Fruit fly (Drosophila melanogaster) whole organism, prepupa: Measurements from ENCODE around the gene CG10874.
A peak's percentile ranks its signal among the peaks of the same experiment; 100 is the strongest.

ENCODE experiments used
- CG10669 ChIP-seq: fragments of 200-800 bp; sonication (Bioruptor generic); optimal IDR thresholded peaks from 3 replicates; lab custom pipeline; 2018; ENCODE audit warnings: missing biosample characterization, mild to moderate bottlenecking, missing genetic modification characterization, moderate library complexity
- CG11294 ChIP-seq: fragments of 200-800 bp; sonication (Bioruptor generic); IDR thresholded peaks from 2 replicates; pipeline ENCODE4 v1.3.6; 2022; ENCODE audit warnings: missing biosample characterization, missing genetic modification characterization
- CG11762 ChIP-seq: fragments of 200-800 bp; sonication (Bioruptor generic); optimal IDR thresholded peaks from 3 replicates; lab custom pipeline; 2016; ENCODE audit warnings: missing biosample characterization, missing genetic modification characterization; ENCODE audit not compliant: insufficient read depth
- CG15336 ChIP-seq: fragments of 200-800 bp; sonication (Bioruptor generic); IDR thresholded peaks from 2 replicates; pipeline ENCODE4 v1.3.6; 2022; ENCODE audit warnings: missing biosample characterization, missing genetic modification characterization
- CG1621 ChIP-seq: fragments of 200-800 bp; sonication (Bioruptor generic); optimal IDR thresholded peaks from 3 replicates; lab custom pipeline; 2018; ENCODE audit warnings: missing biosample characterization, mild to moderate bottlenecking, missing genetic modification characterization
- CG16779 ChIP-seq: fragments of 200-800 bp; sonication (Bioruptor generic); optimal IDR thresholded peaks from 3 replicates; lab custom pipeline; 2017; ENCODE audit warnings: missing biosample characterization, mild to moderate bottlenecking, missing genetic modification characterization
- CG31627 ChIP-seq: fragments of 200-800 bp; sonication (Bioruptor generic); optimal IDR thresholded peaks from 3 replicates; lab custom pipeline; 2016; ENCODE audit warnings: missing biosample characterization, missing genetic modification characterization
- CG32006 ChIP-seq: fragments of 200-800 bp; sonication (Bioruptor generic); optimal IDR thresholded peaks from 3 replicates; lab custom pipeline; 2017; ENCODE audit warnings: missing biosample characterization, mild to moderate bottlenecking, missing genetic modification characterization
- CG34406 ChIP-seq: fragments of 200-800 bp; sonication (Bioruptor generic); optimal IDR thresholded peaks from 3 replicates; lab custom pipeline; 2016; ENCODE audit warnings: missing biosample characterization, missing genetic modification characterization
- CG4318 ChIP-seq: fragments of 200-800 bp; sonication (Bioruptor generic); optimal IDR thresholded peaks from 3 replicates; lab custom pipeline; 2017; ENCODE audit warnings: missing biosample characterization, mild to moderate bottlenecking, missing genetic modification characterization
- CG6792 ChIP-seq: fragments of 200-800 bp; sonication (Bioruptor generic); optimal IDR thresholded peaks from 3 replicates; lab custom pipeline; 2016; ENCODE audit warnings: missing biosample characterization, missing genetic modification characterization
- CG6808 ChIP-seq: fragments of 200-800 bp; sonication (Bioruptor generic); optimal IDR thresholded peaks from 3 replicates; lab custom pipeline; 2017; ENCODE audit warnings: missing biosample characterization, missing genetic modification characterization, mild to moderate bottlenecking, moderate library complexity, missing genetic modification reagents
- CG8119 ChIP-seq: fragments of 200-800 bp; sonication (Bioruptor generic); IDR thresholded peaks from 3 replicates; pipeline ENCODE4 v1.3.6; 2022; ENCODE audit warnings: missing biosample characterization, missing genetic modification characterization
- CG8319 ChIP-seq: fragments of 200-800 bp; sonication (Bioruptor generic); optimal IDR thresholded peaks from 3 replicates; lab custom pipeline; 2016; ENCODE audit warnings: missing biosample characterization, missing genetic modification characterization
- CG8632 ChIP-seq: fragments of 200-800 bp; sonication (Bioruptor generic); optimal IDR thresholded peaks from 3 replicates; lab custom pipeline; 2016; ENCODE audit warnings: missing biosample characterization, missing genetic modification characterization
- CG9139 ChIP-seq: fragments of 200-800 bp; sonication (Bioruptor generic); optimal IDR thresholded peaks from 3 replicates; lab custom pipeline; 2017; ENCODE audit warnings: missing biosample characterization, mild to moderate bottlenecking, missing genetic modification characterization
- Eip75B ChIP-seq: fragments of 200-800 bp; sonication (Bioruptor generic); optimal IDR thresholded peaks from 3 replicates; lab custom pipeline; 2016; ENCODE audit warnings: missing biosample characterization, missing genetic modification characterization
- Eip93F ChIP-seq: fragments of 200-800 bp; sonication (Bioruptor generic); optimal IDR thresholded peaks from 2 replicates; lab custom pipeline; 2016; ENCODE audit warnings: missing biosample characterization, mild to moderate bottlenecking, missing genetic modification characterization
- Ets21C ChIP-seq: fragments of 200-800 bp; sonication (Bioruptor generic); optimal IDR thresholded peaks from 3 replicates; lab custom pipeline; 2016; ENCODE audit warnings: missing biosample characterization, missing genetic modification characterization
- Ets96B ChIP-seq: fragments of 200-800 bp; optimal IDR thresholded peaks from 2 replicates; lab custom pipeline; 2019; ENCODE audit warnings: missing biosample characterization, mild to moderate bottlenecking, missing genetic modification characterization, moderate library complexity
- Gug ChIP-seq: fragments of 200-800 bp; sonication (Bioruptor generic); IDR thresholded peaks from 2 replicates; pipeline ENCODE4 v1.3.6; 2022; ENCODE audit warnings: missing biosample characterization, missing genetic modification characterization
- Hr4 ChIP-seq: fragments of 200-800 bp; sonication (Bioruptor generic); optimal IDR thresholded peaks from 3 replicates; lab custom pipeline; 2016; ENCODE audit warnings: missing biosample characterization, missing genetic modification characterization
- Lpt ChIP-seq: fragments of 200-800 bp; sonication (Bioruptor generic); optimal IDR thresholded peaks from 3 replicates; lab custom pipeline; 2016; ENCODE audit warnings: missing biosample characterization, missing genetic modification characterization
- Met ChIP-seq: fragments of 200-800 bp; sonication (Bioruptor generic); optimal IDR thresholded peaks from 3 replicates; lab custom pipeline; 2016; ENCODE audit warnings: missing biosample characterization, missing genetic modification characterization
- Smox ChIP-seq: fragments of 200-800 bp; sonication (Bioruptor generic); optimal IDR thresholded peaks from 3 replicates; lab custom pipeline; 2016; ENCODE audit warnings: missing biosample characterization, missing genetic modification characterization
- Sox102F ChIP-seq: fragments of 200-800 bp; sonication (Bioruptor generic); optimal IDR thresholded peaks from 2 replicates; lab custom pipeline; 2016; ENCODE audit warnings: missing biosample characterization, mild to moderate bottlenecking, missing genetic modification characterization
- Sox14 ChIP-seq: fragments of 200-800 bp; sonication (Bioruptor generic); optimal IDR thresholded peaks from 3 replicates; lab custom pipeline; 2016; ENCODE audit warnings: missing biosample characterization, missing genetic modification characterization
- Sox15 ChIP-seq: fragments of 200-800 bp; sonication (Bioruptor generic); optimal IDR thresholded peaks from 3 replicates; lab custom pipeline; 2016; ENCODE audit warnings: missing biosample characterization, missing genetic modification characterization
- achi ChIP-seq: fragments of 200-800 bp; sonication (Bioruptor generic); optimal IDR thresholded peaks from 3 replicates; lab custom pipeline; 2016; ENCODE audit warnings: missing biosample characterization, missing genetic modification characterization
- acj6 ChIP-seq: fragments of 200-800 bp; sonication (Bioruptor generic); optimal IDR thresholded peaks from 3 replicates; lab custom pipeline; 2016; ENCODE audit warnings: missing biosample characterization, missing genetic modification characterization
- cyc ChIP-seq: fragments of 200-800 bp; sonication (Bioruptor generic); optimal IDR thresholded peaks from 3 replicates; lab custom pipeline; 2016; ENCODE audit warnings: missing biosample characterization, missing genetic modification characterization
- dsx ChIP-seq: fragments of 200-800 bp; optimal IDR thresholded peaks from 3 replicates; lab custom pipeline; 2019; ENCODE audit warnings: missing biosample characterization, mild to moderate bottlenecking, missing genetic modification characterization, moderate library complexity; ENCODE audit not compliant: poor library complexity, severe bottlenecking
- esn ChIP-seq: fragments of 200-800 bp; sonication (Bioruptor generic); optimal IDR thresholded peaks from 2 replicates; lab custom pipeline; 2016; ENCODE audit warnings: missing biosample characterization, mild to moderate bottlenecking, missing genetic modification characterization, moderate library complexity
- fd59A ChIP-seq: fragments of 200-800 bp; sonication (Bioruptor generic); optimal IDR thresholded peaks from 2 replicates; lab custom pipeline; 2017; ENCODE audit warnings: missing biosample characterization, mild to moderate bottlenecking, missing genetic modification characterization, missing genetic modification reagents
- fd85E ChIP-seq: fragments of 200-800 bp; sonication (Bioruptor generic); optimal IDR thresholded peaks from 3 replicates; lab custom pipeline; 2016; ENCODE audit warnings: missing biosample characterization, missing genetic modification characterization
- fkh ChIP-seq: fragments of 200-800 bp; sonication (Bioruptor generic); optimal IDR thresholded peaks from 3 replicates; lab custom pipeline; 2017; ENCODE audit warnings: missing biosample characterization, mild to moderate bottlenecking, missing genetic modification characterization, moderate library complexity
- net ChIP-seq: fragments of 200-800 bp; sonication (Bioruptor generic); optimal IDR thresholded peaks from 3 replicates; lab custom pipeline; 2016; ENCODE audit warnings: missing biosample characterization, missing genetic modification characterization
- pdm3 ChIP-seq: fragments of 200-800 bp; sonication (Bioruptor generic); optimal IDR thresholded peaks from 3 replicates; lab custom pipeline; 2016; ENCODE audit warnings: missing biosample characterization, missing genetic modification characterization
- salr ChIP-seq, 2 experiments: fragments of 200-800 bp; sonication (Bioruptor generic); optimal IDR thresholded peaks; 3 replicates each; lab custom pipeline; 2016 to 2018; ENCODE audit warnings: missing biosample characterization in 2 of 2, missing genetic modification characterization in 2 of 2, mild to moderate bottlenecking in 1 of 2
- spab ChIP-seq: fragments of 200-800 bp; sonication (Bioruptor generic); optimal IDR thresholded peaks from 2 replicates; lab custom pipeline; 2017; ENCODE audit warnings: missing biosample characterization, mild to moderate bottlenecking, missing genetic modification characterization, missing genetic modification reagents
- ss ChIP-seq, 2 experiments: fragments of 200-800 bp; sonication (Bioruptor generic); optimal IDR thresholded peaks; 2 replicates in 1 of 2; 3 replicates in 1 of 2; lab custom pipeline; 2017 to 2018; ENCODE audit warnings: mild to moderate bottlenecking in 2 of 2, missing biosample characterization in 2 of 2, missing genetic modification characterization in 2 of 2, moderate library complexity in 1 of 2
- svp ChIP-seq: fragments of 200-800 bp; sonication (Bioruptor generic); peaks from one replicate; lab custom pipeline; 2016; ENCODE audit warnings: missing biosample characterization, missing genetic modification characterization
- topi ChIP-seq: fragments of 200-800 bp; sonication (Bioruptor generic); optimal IDR thresholded peaks from 3 replicates; lab custom pipeline; 2016; ENCODE audit warnings: missing biosample characterization, missing genetic modification characterization
- vri ChIP-seq: fragments of 200-800 bp; sonication (Bioruptor generic); optimal IDR thresholded peaks from 3 replicates; lab custom pipeline; 2016; ENCODE audit warnings: missing biosample characterization, mild to moderate bottlenecking, missing genetic modification characterization

Gene CG10874

DNA sequence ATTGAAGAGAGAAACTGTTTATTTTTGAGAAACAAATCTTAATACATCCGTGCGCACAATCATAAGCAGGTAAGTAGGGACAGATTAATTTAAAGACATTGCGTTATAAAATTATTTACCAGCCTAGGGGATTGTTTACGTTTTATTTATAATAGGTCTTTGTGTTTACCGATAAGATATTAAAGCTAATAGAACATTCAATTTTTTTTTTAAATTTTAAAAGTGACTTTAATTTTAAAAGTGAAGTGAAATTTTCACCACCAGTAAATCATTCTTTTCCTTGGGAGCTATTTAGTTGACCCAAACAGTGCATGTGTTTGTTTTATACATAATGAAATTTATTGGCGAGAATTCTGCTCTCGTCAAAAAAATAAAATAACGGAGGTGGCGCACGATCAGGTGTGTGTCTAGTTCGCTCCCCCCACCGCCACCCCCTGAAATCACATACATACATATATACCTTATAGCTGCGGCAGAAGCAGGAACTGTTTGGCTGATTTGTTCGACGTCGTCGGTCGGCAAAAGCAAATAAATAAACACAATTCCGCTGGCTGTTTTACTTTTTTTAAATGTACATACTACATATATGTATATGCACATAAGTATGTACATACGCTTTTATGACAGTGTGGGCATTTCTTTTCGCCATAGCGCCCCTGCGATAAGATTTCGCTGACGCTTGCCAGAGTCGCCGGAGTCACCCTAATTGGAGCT lies 16.1 kb downstream of the CG10874 start (continued):
- TF ChIP-seq CG6808 (GFP tag; lab: Kevin White, UChicago) = peak; percentile 35
- TF ChIP-seq CG6792 (GFP tag; lab: Kevin White, UChicago) = peak; percentile 27
- TF ChIP-seq achi = peak; percentile 63
- TF ChIP-seq Sox15 = peak; percentile 39
- TF ChIP-seq pdm3 (GFP tag; lab: Kevin White, UChicago) = peak; percentile 62
- TF ChIP-seq fkh (GFP tag; lab: Kevin White, UChicago) = peak; percentile 83
- TF ChIP-seq CG11762 (GFP tag; lab: Kevin White, UChicago) = peak; percentile 43
- peak; percentile 30 for TF ChIP-seq CG4318 (GFP tag; lab: Kevin White, UChicago)
- peak; percentile 64 for TF ChIP-seq CG32006 (GFP tag; lab: Kevin White, UChicago)
- no peak for TF ChIP-seq fd85E (GFP tag; lab: Kevin White, UChicago)
- TF ChIP-seq Ets21C (GFP tag; lab: Kevin White, UChicago) = no peak
- peak; percentile 60 for TF ChIP-seq Eip75B
- no peak for TF ChIP-seq CG16779 (tag; lab: Kevin White, UChicago)
- no peak for TF ChIP-seq Sox102F (GFP tag; lab: Kevin White, UChicago)
- TF ChIP-seq esn (GFP tag; lab: Kevin White, UChicago) = peak; percentile 67
- peak; percentile 20 for TF ChIP-seq CG8319 (GFP tag; lab: Kevin White, UChicago)
- TF ChIP-seq CG31627 = peak; percentile 57
- no peak for TF ChIP-seq CG1621 (tag; lab: Kevin White, UChicago)
- peak; percentile 68 for TF ChIP-seq CG34406 (GFP tag; lab: Kevin White, UChicago)
- peak; percentile 61 for TF ChIP-seq CG8632 (GFP tag; lab: Kevin White, UChicago)
- peak; percentile 46 for TF ChIP-seq spab (GFP tag; lab: Kevin White, UChicago)
- peak in 1 of 2 experiments; percentile 61 for TF ChIP-seq salr (GFP tag; optimal IDR thresholded peaks at IDR 0.05; lab: Kevin White, UChicago)
- peak; percentile 43 for TF ChIP-seq fd59A (GFP tag; lab: Kevin White, UChicago)

dm6 chr2L:2175090-2175830 lies 16.9 kb downstream of the CG10874 start:
- TF ChIP-seq CG15336 (GFP tag; lab: Robert Waterston, UW) (peak; percentile 59; the same call in 1 of the 2 replicates), CG8119 (GFP tag; lab: Robert Waterston, UW) (peak; percentile 27; the same call in 1 of the 3 replicates), cyc (GFP tag; lab: Kevin White, UChicago) (no peak), CG34406 (GFP tag; lab: Kevin White, UChicago) (no peak), CG11294 (GFP tag; lab: Robert Waterston, UW) (no peak), Hr4 (GFP tag; lab: Kevin White, UChicago) (no peak), fd85E (GFP tag; lab: Kevin White, UChicago) (no peak), CG31627 (peak; percentile 6), Met (GFP tag; lab: Kevin White, UChicago) (peak; percentile 60), Lpt (GFP tag; lab: Kevin White, UChicago) (peak; percentile 71), CG9139 (peak; percentile 30), Eip93F (GFP tag; lab: Kevin White, UChicago) (no peak), Eip75B (peak; percentile 9), Ets96B (tag; lab: Kevin White, UChicago) (peak; percentile 32), topi (GFP tag; lab: Kevin White, UChicago) (peak; percentile 51), spab (GFP tag; lab: Kevin White, UChicago) (peak; percentile 18), CG32006 (GFP tag; lab: Kevin White, UChicago) (peak; percentile 9), Gug (GFP tag; lab: Robert Waterston, UW) (0 out of 2 replicates have a peak, but pooled peaks have one; percentile 15), acj6 (GFP tag; lab: Kevin White, UChicago) (peak; percentile 52), CG6792 (GFP tag; lab: Kevin White, UChicago) (peak; percentile 48), CG11762 (GFP tag; lab: Kevin White, UChicago) (no peak), salr (GFP tag; optimal IDR thresholded peaks at IDR 0.05; lab: Kevin White, UChicago) (peak in 1 of 2 experiments; percentile 12), svp (GFP tag; lab: Kevin White, UChicago) (peak; percentile 80), CG4318 (GFP tag; lab: Kevin White, UChicago) (no peak), dsx (peak; percentile 53), CG6808 (GFP tag; lab: Kevin White, UChicago) (peak; percentile 17), CG8319 (GFP tag; lab: Kevin White, UChicago) (no peak), Smox (GFP tag; lab: Kevin White, UChicago) (peak; percentile 48), ss (GFP tag; optimal IDR thresholded peaks at IDR 0.05; lab: Kevin White, UChicago) (peak; percentile 45 to 71), Ets21C (GFP tag; lab: Kevin White, UChicago) (no peak), CG10669 (GFP tag; lab: Kevin White, UChicago) (no peak), Sox14 (GFP tag; lab: Kevin White, UChicago) (peak; percentile 47), vri (GFP tag; lab: Kevin White, UChicago) (peak; percentile 51), net (no peak), pdm3 (GFP tag; lab: Kevin White, UChicago) (peak; percentile 28)
